Worm (Caenorhabditis elegans) whole organism, L4/young adult: ENCODE results near the gene ceeh-2.

Experiments used
- W03F9.2 ChIP-seq: fragments of 150-350 bp; optimal IDR thresholded peaks from 2 replicates; lab custom pipeline; 2014; ENCODE audit warnings: missing biosample characterization, missing genetic modification characterization
- dao-5 ChIP-seq: sonication (generic microtip); optimal IDR thresholded peaks from 2 replicates; lab custom pipeline; 2016; ENCODE audit warnings: missing genotype, missing genetic modification characterization, moderate library complexity, missing compliant biosample characterization
- him-1 ChIP-seq: sonication (generic microtip); optimal IDR thresholded peaks from 2 replicates; lab custom pipeline; 2016; ENCODE audit warnings: missing genotype, missing genetic modification reagents, missing genetic modification characterization, missing compliant biosample characterization

DNA sequence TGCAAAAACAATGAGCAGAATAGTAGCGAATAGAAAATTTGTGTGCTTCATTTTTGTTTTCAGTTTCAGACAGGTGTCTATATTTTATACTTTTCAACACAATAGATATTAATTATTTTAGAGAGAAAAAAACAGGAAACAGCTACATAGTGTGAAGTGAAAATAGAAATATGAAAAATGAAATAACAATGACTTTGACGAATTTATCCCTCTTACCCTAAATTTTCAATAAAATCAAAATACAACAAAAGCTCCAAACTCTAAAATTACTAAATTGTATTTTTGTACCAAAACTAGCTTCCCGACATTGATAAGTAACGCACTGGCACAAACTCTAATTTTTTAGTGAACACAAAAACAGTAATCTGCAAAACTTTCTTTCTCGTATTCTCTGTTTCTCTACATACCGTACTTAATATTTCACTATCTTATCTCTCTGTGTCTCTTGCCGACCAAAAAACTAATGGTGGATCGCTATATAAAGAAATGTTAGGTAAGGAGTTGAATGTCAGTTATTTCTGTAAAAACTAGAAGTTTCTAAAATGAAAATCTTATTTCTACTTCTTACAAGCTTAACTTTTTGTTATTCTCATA lies 37.6 kb upstream of the ceeh-2 start, which contains the start of the genes col-151 and ugt-1:
- no peak for TF ChIP-seq dao-5 (tag; lab: Kevin White, UChicago)
- TF ChIP-seq W03F9.2 (tag; lab: Kevin White, UChicago): no peak
- no peak for TF ChIP-seq him-1 (tag; lab: Kevin White, UChicago)
